Worm (Caenorhabditis elegans) whole organism, L1 larva: ENCODE measurements around the gene pes-23.

Experiments
- C16A3.4 ChIP-seq: fragments of 150-350 bp; optimal IDR thresholded peaks from 2 replicates; lab custom pipeline; 2014; ENCODE audit warnings: missing biosample characterization, missing genetic modification characterization
- ceh-88 ChIP-seq: fragments of 200-800 bp; sonication (Bioruptor generic); IDR thresholded peaks from 2 replicates; pipeline ENCODE4 v1.3.6; 2022; ENCODE audit warnings: missing genetic modification characterization, missing compliant biosample characterization
- efl-1 ChIP-seq, 4 experiments: fragments of 150-350 bp; optimal IDR thresholded peaks in 3 of 4; peaks in 1 of 4; 1 replicate in 1 of 4; 2 replicates in 3 of 4; lab custom pipeline; 2014; ENCODE audit warnings: missing biosample characterization in 2 of 4, missing genetic modification characterization in 2 of 4, missing genetic modification reagents in 2 of 4
- ets-5 ChIP-seq: fragments of 200-800 bp; sonication (Bioruptor generic); IDR thresholded peaks from 2 replicates; pipeline ENCODE4 v1.3.6; 2022; ENCODE audit warnings: missing genetic modification characterization, missing compliant biosample characterization
- lin-13 ChIP-seq: fragments of 150-350 bp; optimal IDR thresholded peaks from 2 replicates; lab custom pipeline; 2014; ENCODE audit warnings: missing biosample characterization, missing genetic modification reagents, missing genetic modification characterization
- lsy-2 ChIP-seq, 2 experiments: fragments of 150-350 bp; optimal IDR thresholded peaks; 2 replicates each; lab custom pipeline; 2014; ENCODE audit warnings: missing biosample characterization in 2 of 2, missing genetic modification characterization in 2 of 2
- mdl-1 ChIP-seq, 2 experiments: fragments of 150-350 bp; optimal IDR thresholded peaks; 2 replicates each; lab custom pipeline; 2014 to 2017; ENCODE audit warnings: missing biosample characterization in 2 of 2, missing genetic modification characterization in 2 of 2, inconsistent platforms in 1 of 2
- mep-1 ChIP-seq: fragments of 150-350 bp; optimal IDR thresholded peaks from 2 replicates; lab custom pipeline; 2014; ENCODE audit warnings: missing biosample characterization, missing genetic modification characterization
- unc-86 ChIP-seq: sonication (generic microtip); optimal IDR thresholded peaks from 2 replicates; lab custom pipeline; 2016; ENCODE audit warnings: missing genetic modification characterization, missing compliant biosample characterization
- zag-1 ChIP-seq: fragments of 150-350 bp; optimal IDR thresholded peaks from 2 replicates; lab custom pipeline; 2014; ENCODE audit warnings: missing biosample characterization, missing genetic modification characterization

DNA sequence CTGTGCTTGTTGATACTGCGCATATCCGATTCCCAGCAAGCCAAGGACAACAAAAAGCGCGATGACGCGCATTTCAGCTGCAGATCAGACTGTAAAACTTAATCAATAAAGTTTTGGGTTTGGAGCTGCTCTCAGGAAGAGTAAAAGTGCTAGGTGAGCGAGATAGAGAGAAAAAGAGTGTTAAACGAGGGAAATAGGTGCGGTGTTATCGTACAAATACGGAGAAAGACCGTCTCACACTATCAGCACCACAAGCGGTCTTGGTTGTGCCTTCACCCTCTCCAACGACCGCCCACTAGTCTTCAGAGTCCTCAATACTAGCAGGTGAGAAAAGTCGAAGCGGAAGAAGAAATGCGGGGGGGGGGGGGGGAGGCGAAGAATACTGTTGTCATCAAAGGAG, 27.4 kb downstream of the pes-23 start, which contains the start of gene F14B8.5:
- no peak for TF ChIP-seq ets-5 (GFP tag; lab: Robert Waterston, UW)
- TF ChIP-seq efl-1 (optimal IDR thresholded peaks at IDR 0.05; lab: Kevin White, UChicago), result no peak
- TF ChIP-seq efl-1 (GFP tag; optimal IDR thresholded peaks at IDR 0.05 in 1 of 2; lab: Kevin White, UChicago), result no peak
- TF ChIP-seq zag-1 (tag; lab: Kevin White, UChicago), result no peak
- no peak for TF ChIP-seq mep-1 (tag; lab: Kevin White, UChicago)
- TF ChIP-seq unc-86, result no peak
- no peak for TF ChIP-seq mdl-1 (tag; optimal IDR thresholded peaks at IDR 0.05; lab: Kevin White, UChicago)
- no peak for TF ChIP-seq lin-13 (GFP tag; lab: Kevin White, UChicago)
- TF ChIP-seq ceh-88 (GFP tag; lab: Robert Waterston, UW), result no peak
- TF ChIP-seq lsy-2 (tag; optimal IDR thresholded peaks at IDR 0.05; lab: Kevin White, UChicago), result no peak
- TF ChIP-seq C16A3.4 (tag; lab: Kevin White, UChicago), result no peak
